Fruit fly (Drosophila melanogaster): ENCODE data around the gene CG42594.

Gene CG42594

DNA sequence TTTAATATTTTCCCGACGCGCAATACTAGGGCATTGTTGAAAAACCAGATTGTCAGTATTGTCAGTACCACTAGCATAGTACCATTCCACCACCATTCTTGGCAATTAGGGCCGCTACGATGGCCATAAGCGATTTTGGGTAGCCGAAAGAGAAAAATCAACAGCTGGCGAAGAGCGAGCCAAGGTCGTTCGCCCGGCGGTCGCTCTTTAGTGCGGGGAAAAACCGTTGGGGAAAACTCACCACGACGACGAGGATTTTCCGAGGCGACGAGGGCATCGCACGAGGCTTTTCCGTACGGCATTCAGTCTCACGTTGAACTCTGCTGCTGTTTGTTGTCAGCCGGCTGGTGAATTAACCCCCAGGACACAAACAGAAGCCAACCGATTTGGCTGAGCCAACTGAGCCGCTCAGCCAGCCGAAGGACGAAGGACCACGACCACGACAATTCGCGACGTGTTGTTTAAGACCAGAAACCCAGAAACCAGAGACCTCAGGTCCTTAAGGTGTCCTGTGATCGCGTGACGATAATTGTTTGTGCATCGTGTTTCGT lies at the start of gene CG42594:
CG42594 (plus strand) TSS at position 286 of the 551 bp plus-strand sequence.
- no peak for TF ChIP-seq CG11762 (GFP tag; optimal IDR thresholded peaks at IDR 0.05; ENCODE audit: insufficient read depth)
- no peak for TF ChIP-seq CG3032 (tag; optimal IDR thresholded peaks at IDR 0.05)
- TF ChIP-seq CG6792 (GFP tag; optimal IDR thresholded peaks at IDR 0.05), result no peak
- TF ChIP-seq CG6276 (GFP tag; optimal IDR thresholded peaks at IDR 0.05), result no peak
- no peak for TF ChIP-seq acj6 (GFP tag; optimal IDR thresholded peaks at IDR 0.05)

DNA sequence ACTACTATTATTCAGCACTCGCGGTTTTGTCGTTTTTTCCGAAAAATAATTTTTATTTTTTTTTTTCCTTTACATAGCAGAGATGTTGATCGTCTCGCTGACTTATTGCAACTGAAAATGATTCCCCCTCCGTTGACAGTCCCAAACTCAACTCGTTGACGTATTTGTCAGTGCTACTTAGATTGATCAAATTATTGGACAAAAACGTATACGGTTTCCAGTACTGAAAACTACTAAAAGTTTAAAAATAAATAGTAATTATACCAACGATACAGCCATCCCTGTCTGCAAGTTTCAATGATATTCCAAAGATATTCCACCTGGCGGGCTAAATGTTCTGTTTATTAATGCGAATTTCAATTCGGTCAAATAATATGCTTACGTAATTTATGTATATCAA lies 35.9 kb upstream of the CG42594 start, which contains the start of gene CG2861:
CG2861 (minus strand) TSS at position 101 of the 400 bp plus-strand sequence.
- TF ChIP-seq CG11902 (GFP tag; optimal IDR thresholded peaks at IDR 0.05), result no peak
- TF ChIP-seq vri (GFP tag; optimal IDR thresholded peaks at IDR 0.05), result no peak
- no peak for TF ChIP-seq CG6808 (GFP tag; optimal IDR thresholded peaks at IDR 0.05)
- TF ChIP-seq CG8119 (GFP tag; IDR thresholded peaks at IDR 0.05), result no peak
- no peak for TF ChIP-seq net (GFP tag; optimal IDR thresholded peaks at IDR 0.05)
- TF ChIP-seq topi (GFP tag; optimal IDR thresholded peaks at IDR 0.05), result no peak
- TF ChIP-seq CG10669 (GFP tag; optimal IDR thresholded peaks at IDR 0.05), result no peak
- no peak for TF ChIP-seq CG31627 (GFP tag; optimal IDR thresholded peaks at IDR 0.05)
- no peak for TF ChIP-seq CG16779 (tag; optimal IDR thresholded peaks at IDR 0.05)

DNA sequence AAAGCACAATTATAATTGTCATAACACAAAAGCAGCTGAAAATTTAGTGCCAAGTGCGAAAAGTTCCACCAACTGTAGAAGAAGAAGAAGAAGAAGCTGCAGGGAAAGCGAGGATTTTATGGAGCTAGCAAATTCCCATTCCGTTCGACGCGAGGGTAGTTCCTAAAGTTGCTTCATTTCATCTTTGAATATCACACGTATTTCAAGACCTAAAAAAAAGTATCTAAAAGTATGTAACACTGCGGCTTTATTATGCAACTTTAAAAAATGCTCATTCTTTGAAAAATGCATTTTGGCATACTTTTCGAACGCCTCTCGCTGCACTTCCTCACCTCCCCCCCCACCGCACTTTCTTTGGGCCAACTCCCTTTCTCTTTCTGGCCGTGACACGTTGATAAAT lies 32.8 kb upstream of the CG42594 start:
- no peak for TF ChIP-seq eg (GFP tag; IDR thresholded peaks at IDR 0.05)
- peak; percentile 5 for TF ChIP-seq CG32006 (GFP tag; optimal IDR thresholded peaks at IDR 0.05)
- peak; percentile 4 for TF ChIP-seq svp (GFP tag)
- TF ChIP-seq OdsH (GFP tag; optimal IDR thresholded peaks at IDR 0.05), result no peak

DNA sequence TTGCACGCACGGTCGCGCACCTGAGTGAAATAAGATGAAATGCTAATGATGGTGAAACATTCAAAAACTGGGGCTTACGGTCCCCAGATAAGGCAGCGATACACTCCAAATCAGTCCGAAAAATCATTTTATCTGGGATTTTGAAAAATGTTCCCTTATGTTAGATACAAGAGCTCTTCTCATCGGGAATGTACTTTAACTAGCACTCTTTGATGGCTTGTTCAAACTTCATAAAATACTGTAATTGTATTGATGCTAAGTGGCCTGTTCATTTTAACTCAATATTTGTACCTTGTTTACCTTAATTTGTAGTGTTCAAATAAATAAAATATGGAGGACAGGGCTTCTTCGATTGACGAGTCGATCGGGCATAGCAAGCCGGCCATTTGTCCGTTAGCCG lies 15.0 kb upstream of the CG42594 start, which contains the start of gene CG12682:
CG12682 (plus strand) TSS at position 301 of the 400 bp plus-strand sequence.
- TF ChIP-seq OdsH (GFP tag; optimal IDR thresholded peaks at IDR 0.05) (no peak), ss (GFP tag; optimal IDR thresholded peaks at IDR 0.05) (no peak), Hr39 (GFP tag; optimal IDR thresholded peaks at IDR 0.05) (no peak), topi (GFP tag; optimal IDR thresholded peaks at IDR 0.05) (no peak), pdm3 (GFP tag; optimal IDR thresholded peaks at IDR 0.05) (no peak), Ets96B (tag; optimal IDR thresholded peaks at IDR 0.05) (no peak), Lpt (GFP tag; optimal IDR thresholded peaks at IDR 0.05) (no peak)

DNA sequence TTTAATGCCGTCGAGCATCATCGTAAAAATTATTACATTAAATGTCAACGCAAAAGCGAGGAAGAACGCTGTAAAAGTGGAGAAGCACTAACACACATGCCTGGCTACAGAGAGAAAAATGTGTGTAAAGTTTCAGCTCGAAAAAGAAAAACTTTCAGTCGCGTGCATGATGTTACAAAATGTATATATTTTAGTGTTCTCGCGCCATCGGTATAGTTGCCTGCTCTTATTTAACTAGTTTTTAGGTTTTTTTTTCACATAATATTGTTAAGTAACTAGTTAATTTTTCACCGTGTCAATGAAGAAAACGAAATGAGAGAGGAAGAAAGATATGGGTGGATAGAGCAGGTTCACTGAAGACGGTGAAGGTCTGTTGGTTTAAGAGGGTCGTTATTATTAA lies 8.7 kb downstream of the CG42594 start:
- TF ChIP-seq svp (GFP tag) (no peak), Ets21C (GFP tag; optimal IDR thresholded peaks at IDR 0.05) (no peak), CG11902 (GFP tag; optimal IDR thresholded peaks at IDR 0.05) (no peak), CG7368 (GFP tag; optimal IDR thresholded peaks at IDR 0.05) (no peak), lz (GFP tag; optimal IDR thresholded peaks at IDR 0.05) (no peak), CG6808 (GFP tag; optimal IDR thresholded peaks at IDR 0.05) (no peak), fd59A (GFP tag; optimal IDR thresholded peaks at IDR 0.05) (no peak), CG1621 (tag; optimal IDR thresholded peaks at IDR 0.05) (no peak), Sox15 (GFP tag; optimal IDR thresholded peaks at IDR 0.05) (no peak), Hr4 (GFP tag; optimal IDR thresholded peaks at IDR 0.05) (no peak), Smox (GFP tag; optimal IDR thresholded peaks at IDR 0.05) (no peak), dac (GFP tag; optimal IDR thresholded peaks at IDR 0.05) (no peak), CG8632 (GFP tag; optimal IDR thresholded peaks at IDR 0.05) (no peak), eg (GFP tag; IDR thresholded peaks at IDR 0.05) (no peak)

DNA sequence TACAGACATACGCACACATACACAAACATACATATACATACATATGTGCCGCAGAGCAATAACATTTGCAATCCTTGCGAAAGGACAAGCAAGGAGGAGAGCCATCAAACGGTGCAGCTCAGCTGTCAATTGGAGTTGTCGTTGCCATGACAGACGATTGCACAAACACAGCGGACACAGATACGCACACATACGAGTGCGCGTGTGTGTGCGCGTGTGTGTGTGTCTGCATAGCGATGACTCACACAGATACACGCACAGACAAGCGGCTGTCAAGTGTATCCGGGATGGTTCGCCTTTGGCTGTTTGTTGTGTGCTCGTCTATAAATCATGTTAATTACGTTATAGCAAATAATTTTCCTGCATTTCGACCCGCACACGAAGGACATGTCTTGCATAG lies 19.6 kb downstream of the CG42594 start:
- no peak for TF ChIP-seq Sox15 (GFP tag; optimal IDR thresholded peaks at IDR 0.05)
- no peak for TF ChIP-seq net (GFP tag; optimal IDR thresholded peaks at IDR 0.05)
- no peak for TF ChIP-seq CG10631 (GFP tag; optimal IDR thresholded peaks at IDR 0.05)
- no peak for TF ChIP-seq CG3919 (GFP tag; optimal IDR thresholded peaks at IDR 0.05)
- no peak for TF ChIP-seq Met (GFP tag; optimal IDR thresholded peaks at IDR 0.05)
- TF ChIP-seq Eip93F (GFP tag; optimal IDR thresholded peaks at IDR 0.05), result no peak
- no peak for TF ChIP-seq spab (GFP tag; optimal IDR thresholded peaks at IDR 0.05)
- no peak for TF ChIP-seq CG6163 (GFP tag; IDR thresholded peaks at IDR 0.05)
- no peak for TF ChIP-seq CG8632 (GFP tag; optimal IDR thresholded peaks at IDR 0.05)

All from whole organism, prepupa.